Worm (Caenorhabditis elegans): Measurements from ENCODE around the gene vps-16.

The vps-16 gene

DNA sequence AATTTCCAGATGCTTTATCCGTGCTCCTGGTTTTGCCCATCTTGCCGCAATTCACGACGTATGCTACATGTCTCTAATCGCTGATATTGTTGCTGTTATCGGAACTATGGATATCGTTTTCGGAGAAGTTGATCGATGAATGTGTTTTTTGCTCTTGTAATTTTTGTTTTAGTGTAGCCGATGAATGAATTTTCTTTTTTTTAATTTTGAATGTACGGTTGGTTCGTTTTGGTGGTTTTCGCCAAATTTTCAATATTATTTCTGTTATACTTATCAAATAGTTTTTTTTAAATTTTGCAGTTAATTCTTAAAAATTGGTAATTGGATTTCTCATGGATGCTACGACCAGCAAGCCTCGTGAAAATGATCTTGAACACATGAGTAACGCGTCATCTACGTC is 34.0 kb downstream of the vps-16 start, which contains the start of gene T26A5.2:
Gene T26A5.2, plus strand, starts transcription at position 301 of the 400 bp plus-strand sequence.
- TF ChIP-seq lsy-2 (tag; optimal IDR thresholded peaks at IDR 0.05) (no peak), elt-3 (tag; optimal IDR thresholded peaks at IDR 0.05) (no peak), F16B12.6 (tag; optimal IDR thresholded peaks at IDR 0.05) (no peak), nhr-77 (tag; optimal IDR thresholded peaks at IDR 0.05) (no peak), nhr-90 (tag; optimal IDR thresholded peaks at IDR 0.05; ENCODE audit: poor library complexity) (no peak), nhr-19 (GFP tag; conservative IDR thresholded peaks at IDR 0.05) (no peak), zag-1 (tag; optimal IDR thresholded peaks at IDR 0.05) (no peak), nhr-71 (tag; optimal IDR thresholded peaks at IDR 0.05) (no peak), hlh-17 (GFP tag; optimal IDR thresholded peaks at IDR 0.05; ENCODE audit: borderline replicate concordance) (no peak), alr-1 (tag; optimal IDR thresholded peaks at IDR 0.05; ENCODE audit: borderline replicate concordance) (no peak), sup-37 (GFP tag; optimal IDR thresholded peaks at IDR 0.05) (no peak), egl-13 (tag; optimal IDR thresholded peaks at IDR 0.05) (no peak), tlp-1 (tag; optimal IDR thresholded peaks at IDR 0.05) (no peak), lir-3 (tag; optimal IDR thresholded peaks at IDR 0.05; ENCODE audit: poor library complexity) (no peak), rnt-1 (tag; optimal IDR thresholded peaks at IDR 0.05) (no peak), lin-39 (tag; optimal IDR thresholded peaks at IDR 0.05) (no peak), nhr-20 (tag; optimal IDR thresholded peaks at IDR 0.05) (no peak), nhr-12 (tag; optimal IDR thresholded peaks at IDR 0.05) (no peak)

DNA sequence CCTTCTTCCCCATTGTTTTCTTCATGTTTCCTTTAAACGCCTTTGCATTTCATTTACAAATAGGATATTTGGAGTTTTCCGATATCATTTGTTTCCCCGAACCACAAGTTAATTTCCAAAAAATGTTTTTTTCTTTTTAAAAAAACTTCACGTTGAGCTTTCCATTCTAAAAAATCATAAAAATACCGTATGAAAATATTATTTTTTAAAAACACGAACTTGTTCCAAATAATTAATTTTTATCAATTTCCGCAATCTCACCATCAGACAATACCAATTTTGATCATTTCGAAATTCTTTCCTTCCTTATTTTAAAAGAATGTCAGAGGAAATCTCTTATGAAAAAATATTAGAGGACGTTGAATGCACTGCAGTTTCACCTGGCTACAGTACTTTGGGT is 38.4 kb downstream of the vps-16 start, which contains the start of gene wht-6:
Gene wht-6, plus strand, starts transcription at position 301 of the 400 bp plus-strand sequence.
- no peak for TF ChIP-seq unc-130 (tag; optimal IDR thresholded peaks at IDR 0.05)
- TF ChIP-seq rnt-1 (tag; optimal IDR thresholded peaks at IDR 0.05): no peak
- TF ChIP-seq lin-13 (GFP tag; optimal IDR thresholded peaks at IDR 0.05): no peak
- TF ChIP-seq nhr-19 (GFP tag; conservative IDR thresholded peaks at IDR 0.05): no peak
- no peak for TF ChIP-seq fkh-8 (tag; optimal IDR thresholded peaks at IDR 0.05)
- no peak for TF ChIP-seq unc-98 (GFP tag; IDR thresholded peaks at IDR 0.05)
- TF ChIP-seq aly-2 (tag; optimal IDR thresholded peaks at IDR 0.05): no peak
- TF ChIP-seq ceh-8 (GFP tag; optimal IDR thresholded peaks at IDR 0.05): no peak
- TF ChIP-seq xbp-1 (tag; optimal IDR thresholded peaks at IDR 0.05): no peak
- TF ChIP-seq nhr-20 (tag; optimal IDR thresholded peaks at IDR 0.05): no peak
- TF ChIP-seq isw-1 (GFP tag; IDR thresholded peaks at IDR 0.05): no peak
- no peak for TF ChIP-seq egl-27 (tag; optimal IDR thresholded peaks at IDR 0.05)
- TF ChIP-seq pqm-1 (tag; optimal IDR thresholded peaks at IDR 0.05): no peak
- TF ChIP-seq nhr-76 (tag; optimal IDR thresholded peaks at IDR 0.05): no peak
- no peak for TF ChIP-seq aha-1 (tag; optimal IDR thresholded peaks at IDR 0.05)
- TF ChIP-seq pax-3 (tag; optimal IDR thresholded peaks at IDR 0.05): no peak

ce11 chrIII:6476380-6476779 is 43.3 kb downstream of the vps-16 start:
- no peak for TF ChIP-seq nhr-28 (tag; optimal IDR thresholded peaks at IDR 0.05)
- TF ChIP-seq nhr-47 (tag; optimal IDR thresholded peaks at IDR 0.05): no peak
- no peak for TF ChIP-seq nhr-237 (tag; optimal IDR thresholded peaks at IDR 0.05)

DNA sequence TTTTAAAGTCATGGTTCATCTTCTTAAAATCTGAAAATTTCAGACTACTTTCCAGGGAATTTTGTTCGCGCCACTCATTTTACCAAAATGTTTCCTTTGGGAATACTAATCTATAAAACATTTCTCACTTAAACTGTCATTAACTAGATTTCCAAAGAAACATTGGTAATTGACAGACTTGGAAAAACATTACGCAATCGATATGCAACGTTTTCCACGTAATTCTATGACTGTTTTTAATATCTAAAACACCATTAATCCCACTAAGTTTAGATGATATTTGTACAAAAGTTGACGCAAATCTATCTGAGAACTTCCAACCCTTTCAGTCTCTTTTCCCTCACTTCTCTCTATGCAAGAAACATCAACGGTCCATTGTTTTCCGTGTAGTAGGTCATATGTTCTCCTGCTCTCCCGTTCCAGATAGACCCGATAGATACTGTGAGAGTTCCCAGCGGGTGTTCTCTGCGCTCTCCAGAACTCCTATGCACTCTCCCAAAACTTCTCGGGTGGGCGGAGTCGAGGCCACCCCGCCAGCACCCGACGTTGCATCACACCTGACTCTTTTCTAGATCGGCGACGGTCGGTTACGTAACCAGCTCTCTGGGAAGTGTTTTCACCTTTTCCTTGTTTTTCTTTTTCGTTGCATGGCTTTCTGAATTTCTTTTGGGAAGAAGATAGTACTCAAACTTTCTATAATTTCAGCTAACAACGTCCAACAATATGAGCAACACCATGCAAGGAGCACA is 45.4 kb downstream of the vps-16 start, which contains the start of gene zip-8:
Gene zip-8, plus strand, starts transcription at position 700 of the 749 bp plus-strand sequence.
- TF ChIP-seq egl-27 (tag; optimal IDR thresholded peaks at IDR 0.05) (no peak), nhr-12 (tag; optimal IDR thresholded peaks at IDR 0.05) (no peak), lin-14 (GFP tag; optimal IDR thresholded peaks at IDR 0.05) (no peak)
